Worm (Caenorhabditis elegans) whole organism, L4 larva: ENCODE measurements around the gene R08C7.11.
A peak's percentile ranks its signal among the peaks of the same experiment; 100 is the strongest.

Experiments used
- F10B5.3 ChIP-seq: sonication (generic microtip); optimal IDR thresholded peaks from 2 replicates; lab custom pipeline; 2016; ENCODE audit warnings: mild to moderate bottlenecking, missing genetic modification characterization, missing compliant biosample characterization
- T20F7.1 ChIP-seq: fragments of 200-800 bp; sonication (Bioruptor generic); optimal IDR thresholded peaks from 2 replicates; lab custom pipeline; 2018; ENCODE audit warnings: mild to moderate bottlenecking, missing genetic modification characterization, missing compliant biosample characterization
- Y105C5A.15 ChIP-seq: fragments of 200-800 bp; sonication (Bioruptor generic); IDR thresholded peaks from 2 replicates; pipeline ENCODE4 v1.3.6; 2022; ENCODE audit warnings: missing genetic modification characterization, missing compliant biosample characterization
- Y48G9A.11 ChIP-seq: fragments of 200-800 bp; sonication (Bioruptor generic); IDR thresholded peaks from 2 replicates; pipeline ENCODE4 v1.3.6; 2022; ENCODE audit warnings: missing genetic modification reagents, missing genetic modification characterization, missing compliant biosample characterization
- Y75B8A.6 ChIP-seq: fragments of 200-800 bp; sonication (Bioruptor generic); IDR thresholded peaks from 2 replicates; pipeline ENCODE4 v1.3.6; 2022; ENCODE audit warnings: missing genetic modification reagents, missing genetic modification characterization, missing compliant biosample characterization
- ZK546.5 ChIP-seq, 2 experiments: sonication (generic microtip); optimal IDR thresholded peaks; 2 replicates each; lab custom pipeline; 2017; ENCODE audit warnings: missing biosample characterization in 2 of 2, missing genetic modification characterization in 2 of 2
- aha-1 ChIP-seq: fragments of 150-350 bp; peaks from one replicate; lab custom pipeline; 2014; ENCODE audit warnings: missing biosample characterization, missing genetic modification characterization
- aly-2 ChIP-seq: sonication (generic microtip); optimal IDR thresholded peaks from 2 replicates; lab custom pipeline; 2018; ENCODE audit warnings: missing biosample characterization, missing genetic modification characterization
- ama-1 ChIP-seq: fragments of 150-350 bp; optimal IDR thresholded peaks from 2 replicates; lab custom pipeline; 2014; ENCODE audit warnings: inconsistent platforms, mixed read lengths
- attf-4 ChIP-seq: sonication (generic microtip); optimal IDR thresholded peaks from 3 replicates; lab custom pipeline; 2017; ENCODE audit warnings: missing biosample characterization, missing genetic modification characterization
- ceh-32 ChIP-seq: sonication (generic microtip); optimal IDR thresholded peaks from 2 replicates; lab custom pipeline; 2016; ENCODE audit warnings: mild to moderate bottlenecking, missing genetic modification characterization, missing compliant biosample characterization; ENCODE audit not compliant: poor library complexity
- ceh-44 ChIP-seq: fragments of 200-800 bp; sonication (Bioruptor generic); IDR thresholded peaks from 2 replicates; pipeline ENCODE4 v1.3.6; 2022; ENCODE audit warnings: missing genetic modification reagents, missing genetic modification characterization, missing compliant biosample characterization
- ceh-82 ChIP-seq: sonication (generic microtip); optimal IDR thresholded peaks from 2 replicates; lab custom pipeline; 2017; ENCODE audit warnings: missing biosample characterization, missing genetic modification characterization
- cey-2 ChIP-seq: sonication (generic microtip); optimal IDR thresholded peaks from 3 replicates; lab custom pipeline; 2017; ENCODE audit warnings: missing genetic modification characterization, mild to moderate bottlenecking, missing compliant biosample characterization, antibody characterized with exemption, borderline replicate concordance; ENCODE audit not compliant: insufficient read depth
- ctbp-1 ChIP-seq: fragments of 200-800 bp; sonication (Bioruptor generic); IDR thresholded peaks from 2 replicates; pipeline ENCODE4 v1.3.6; 2022; ENCODE audit warnings: missing genetic modification reagents, missing genetic modification characterization, missing compliant biosample characterization
- daf-16 ChIP-seq, 3 experiments: sonication (generic microtip); optimal IDR thresholded peaks; 2 replicates each; lab custom pipeline; 2016 to 2017; ENCODE audit warnings: missing genetic modification characterization in 3 of 3, missing genetic modification reagents in 3 of 3, mild to moderate bottlenecking in 2 of 3, missing compliant biosample characterization in 2 of 3, missing biosample characterization in 1 of 3, moderate library complexity in 1 of 3
- daf-19 ChIP-seq: fragments of 200-800 bp; sonication (Bioruptor generic); conservative IDR thresholded peaks from 2 replicates; pipeline ENCODE4 v1.3.6; 2022; ENCODE audit warnings: missing genetic modification characterization, missing compliant biosample characterization
- dmd-6 ChIP-seq: fragments of 200-800 bp; sonication (Bioruptor generic); IDR thresholded peaks from 2 replicates; pipeline ENCODE4 v1.3.6; 2022; ENCODE audit warnings: missing genetic modification reagents, missing genetic modification characterization, missing compliant biosample characterization
- duxl-1 ChIP-seq: sonication (generic microtip); optimal IDR thresholded peaks from 2 replicates; lab custom pipeline; 2016; ENCODE audit warnings: mild to moderate bottlenecking, missing genetic modification characterization, moderate library complexity, missing compliant biosample characterization; ENCODE audit not compliant: poor library complexity
- dve-1 ChIP-seq: sonication (generic microtip); optimal IDR thresholded peaks from 2 replicates; lab custom pipeline; 2017; ENCODE audit warnings: antibody characterized with exemption, mild to moderate bottlenecking, missing genetic modification characterization, missing compliant biosample characterization; ENCODE audit not compliant: insufficient read depth
- egl-27 ChIP-seq: sonication (generic microtip); optimal IDR thresholded peaks from 3 replicates; lab custom pipeline; 2017; ENCODE audit warnings: missing biosample characterization, missing genetic modification reagents, missing genetic modification characterization
- hif-1 ChIP-seq, 2 experiments: sonication (generic microtip); optimal IDR thresholded peaks; 2 replicates each; lab custom pipeline; 2016 to 2017; ENCODE audit warnings: missing compliant biosample characterization in 2 of 2, missing genetic modification characterization in 2 of 2, missing genetic modification reagents in 2 of 2, missing genotype in 2 of 2, mild to moderate bottlenecking in 1 of 2
- hlh-11 ChIP-seq: fragments of 200-800 bp; sonication (Bioruptor generic); optimal IDR thresholded peaks from 2 replicates; lab custom pipeline; 2018; ENCODE audit warnings: mild to moderate bottlenecking, missing genetic modification characterization, missing compliant biosample characterization
- hlh-30 ChIP-seq: sonication (generic microtip); optimal IDR thresholded peaks from 2 replicates; lab custom pipeline; 2017; ENCODE audit warnings: antibody characterized with exemption, mild to moderate bottlenecking, missing genetic modification characterization, missing compliant biosample characterization; ENCODE audit not compliant: insufficient read depth
- hmg-1.1 ChIP-seq: fragments of 200-800 bp; sonication (Bioruptor generic); IDR thresholded peaks from 2 replicates; pipeline ENCODE4 v1.3.6; 2022; ENCODE audit warnings: missing genetic modification reagents, missing genetic modification characterization, missing compliant biosample characterization
- lin-29 ChIP-seq: fragments of 200-800 bp; sonication (Bioruptor generic); IDR thresholded peaks from 2 replicates; pipeline ENCODE4 v1.3.6; 2022; ENCODE audit warnings: missing genetic modification reagents, missing genetic modification characterization, missing compliant biosample characterization
- lsy-2 ChIP-seq, 2 experiments: fragments of 150-350 bp in 1 of 2; sonication (generic microtip) in 1 of 2; optimal IDR thresholded peaks; 2 replicates each; lab custom pipeline; 2014 to 2017; ENCODE audit warnings: missing biosample characterization in 2 of 2, missing genetic modification characterization in 2 of 2
- mdt-29 ChIP-seq: fragments of 200-800 bp; sonication (Bioruptor generic); IDR thresholded peaks from 2 replicates; pipeline ENCODE4 v1.3.6; 2022; ENCODE audit warnings: missing genetic modification reagents, missing genetic modification characterization, missing compliant biosample characterization
- mep-1 ChIP-seq: fragments of 150-350 bp; sonication (generic microtip); optimal IDR thresholded peaks from 3 replicates; lab custom pipeline; 2014; ENCODE audit warnings: missing biosample characterization, missing genetic modification characterization
- mes-2 ChIP-seq: sonication (generic microtip); optimal IDR thresholded peaks from 2 replicates; lab custom pipeline; 2016; ENCODE audit warnings: missing genotype, mild to moderate bottlenecking, missing genetic modification characterization, missing compliant biosample characterization; ENCODE audit not compliant: poor library complexity, severe bottlenecking
- mxl-3 ChIP-seq: fragments of 200-800 bp; sonication (Bioruptor generic); optimal IDR thresholded peaks from 2 replicates; lab custom pipeline; 2018; ENCODE audit warnings: mild to moderate bottlenecking, missing genetic modification characterization, missing compliant biosample characterization
- nhr-10 ChIP-seq: fragments of 150-350 bp; optimal IDR thresholded peaks from 2 replicates; lab custom pipeline; 2014; ENCODE audit warnings: missing biosample characterization, missing genetic modification characterization
- nhr-102 ChIP-seq: sonication (generic microtip); optimal IDR thresholded peaks from 2 replicates; lab custom pipeline; 2016; ENCODE audit warnings: mild to moderate bottlenecking, missing genetic modification characterization, moderate library complexity, missing compliant biosample characterization
- nhr-28 ChIP-seq: fragments of 150-350 bp; optimal IDR thresholded peaks from 2 replicates; lab custom pipeline; 2014; ENCODE audit warnings: missing biosample characterization, missing genetic modification characterization
- nhr-48 ChIP-seq: sonication (generic microtip); optimal IDR thresholded peaks from 2 replicates; lab custom pipeline; 2016; ENCODE audit warnings: mild to moderate bottlenecking, missing genetic modification characterization, missing compliant biosample characterization
- nhr-76 ChIP-seq: fragments of 150-350 bp; optimal IDR thresholded peaks from 2 replicates; lab custom pipeline; 2014; ENCODE audit warnings: missing biosample characterization, missing genetic modification characterization
- pqm-1 ChIP-seq: sonication (generic microtip); optimal IDR thresholded peaks from 2 replicates; lab custom pipeline; 2017; ENCODE audit warnings: missing biosample characterization, missing genetic modification characterization
- sdz-12 ChIP-seq: fragments of 200-800 bp; sonication (Bioruptor generic); optimal IDR thresholded peaks from 2 replicates; lab custom pipeline; 2018; ENCODE audit warnings: mild to moderate bottlenecking, missing genetic modification characterization, missing compliant biosample characterization
- set-16 ChIP-seq: fragments of 200-800 bp; sonication (Bioruptor generic); IDR thresholded peaks from 2 replicates; pipeline ENCODE4 v1.3.6; 2022; ENCODE audit warnings: missing genetic modification reagents, missing genetic modification characterization, missing compliant biosample characterization
- spr-1 ChIP-seq: sonication (generic microtip); optimal IDR thresholded peaks from 2 replicates; lab custom pipeline; 2016; ENCODE audit warnings: mild to moderate bottlenecking, missing genetic modification characterization, missing compliant biosample characterization
- spr-3 ChIP-seq: fragments of 200-800 bp; sonication (Bioruptor generic); optimal IDR thresholded peaks from 2 replicates; lab custom pipeline; 2018; ENCODE audit warnings: mild to moderate bottlenecking, missing genetic modification characterization, missing compliant biosample characterization
- tra-1 ChIP-seq: fragments of 200-800 bp; sonication (Bioruptor generic); IDR thresholded peaks from 2 replicates; pipeline ENCODE4 v1.3.6; 2022; ENCODE audit warnings: missing genetic modification reagents, missing genetic modification characterization, missing compliant biosample characterization
- unc-130 ChIP-seq: sonication (generic microtip); optimal IDR thresholded peaks from 2 replicates; lab custom pipeline; 2016; ENCODE audit warnings: missing genetic modification reagents, missing genetic modification characterization, missing compliant biosample characterization
- unc-39 ChIP-seq: sonication (generic microtip); optimal IDR thresholded peaks from 2 replicates; lab custom pipeline; 2017; ENCODE audit warnings: missing biosample characterization, missing genetic modification characterization
- unc-62 ChIP-seq, 3 experiments: fragments of 150-350 bp in 1 of 3; sonication (generic microtip); optimal IDR thresholded peaks in 2 of 3; peaks in 1 of 3; 1 replicate in 1 of 3; 2 replicates in 2 of 3; lab custom pipeline; 2014 to 2017; ENCODE audit warnings: missing biosample characterization in 3 of 3, missing genetic modification characterization in 3 of 3, missing genetic modification reagents in 3 of 3, missing genotype in 1 of 3
- zip-2 ChIP-seq: fragments of 150-350 bp; optimal IDR thresholded peaks from 2 replicates; lab custom pipeline; 2014; ENCODE audit warnings: missing biosample characterization, missing genetic modification characterization
- ztf-11 ChIP-seq: fragments of 150-350 bp; optimal IDR thresholded peaks from 2 replicates; lab custom pipeline; 2014; ENCODE audit warnings: missing biosample characterization, missing genetic modification characterization

Gene R08C7.11

ce11 chrIV:4486738-4487137 lies 32.0 kb upstream of the R08C7.11 start, which contains the start of gene trx-3:
Gene trx-3, plus strand, starts transcription at chrIV:4487028.
- TF ChIP-seq cey-2 (tag; lab: Kevin White, UChicago) (no peak), Y105C5A.15 (no peak), sdz-12 (GFP tag; lab: Kevin White, UChicago) (no peak), aha-1 (tag; lab: Kevin White, UChicago) (peak; percentile 55), dmd-6 (peak; percentile 42; the same call in 1 of the 2 replicates), ceh-44 (GFP tag; lab: Robert Waterston, UW) (no peak), hlh-11 (tag; lab: Kevin White, UChicago) (peak; percentile 71), egl-27 (no peak), zip-2 (no peak), pqm-1 (tag; lab: Kevin White, UChicago) (peak; percentile 75), nhr-28 (tag; lab: Kevin White, UChicago) (peak; percentile 62), mxl-3 (no peak), ama-1 (lab: Kevin White, UChicago) (no peak), spr-3 (GFP tag; lab: Kevin White, UChicago) (no peak), spr-1 (tag; lab: Kevin White, UChicago) (no peak), nhr-10 (no peak), Y48G9A.11 (GFP tag; lab: Robert Waterston, UW) (no peak), unc-39 (tag; lab: Kevin White, UChicago) (no peak), duxl-1 (tag; lab: Kevin White, UChicago) (no peak), tra-1 (no peak), unc-62 (GFP tag; optimal IDR thresholded peaks at IDR 0.05 in 1 of 2; lab: Kevin White, UChicago) (peak in 1 of 2 experiments; percentile 91), unc-62 (tag; optimal IDR thresholded peaks at IDR 0.05; lab: Kevin White, UChicago) (no peak), lin-29 (GFP tag; lab: Robert Waterston, UW) (no peak), nhr-102 (no peak), daf-16 (GFP tag; optimal IDR thresholded peaks at IDR 0.05; lab: Kevin White, UChicago) (no peak), daf-16 (tag; optimal IDR thresholded peaks at IDR 0.05; lab: Kevin White, UChicago) (peak; percentile 50), ztf-11 (tag; lab: Kevin White, UChicago) (no peak), nhr-48 (tag; lab: Kevin White, UChicago) (no peak), mes-2 (tag; lab: Kevin White, UChicago) (no peak), hmg-1.1 (GFP tag; lab: Robert Waterston, UW) (no peak), F10B5.3 (tag; lab: Kevin White, UChicago) (no peak), mep-1 (no peak), ceh-32 (no peak), ctbp-1 (no peak), dve-1 (peak; percentile 51)

- TF ChIP-seq hlh-30: peak; percentile 42
- TF ChIP-seq pqm-1 (tag; lab: Kevin White, UChicago): peak; percentile 70
- no peak for TF ChIP-seq hmg-1.1 (GFP tag; lab: Robert Waterston, UW)
- TF ChIP-seq T20F7.1 (GFP tag; lab: Kevin White, UChicago): no peak
- TF ChIP-seq dmd-6: peak; percentile 68
- TF ChIP-seq dve-1: peak; percentile 45
- TF ChIP-seq, all 104 proteins: peak for 4
Measured at ce11 chrIV:4484555-4484954, 29.8 kb upstream of the R08C7.11 start.

ce11 chrIV:4482531-4482930 lies 27.8 kb upstream of the R08C7.11 start, which contains the start of gene M01H9.4:
Gene M01H9.4, minus strand, starts transcription at chrIV:4482909.
- no peak for TF ChIP-seq ceh-32
- TF ChIP-seq F10B5.3 (tag; lab: Kevin White, UChicago): no peak
- TF ChIP-seq unc-130 (GFP tag; lab: Kevin White, UChicago): no peak
- no peak for TF ChIP-seq set-16 (GFP tag; lab: Robert Waterston, UW)
- TF ChIP-seq lsy-2 (tag; optimal IDR thresholded peaks at IDR 0.05; lab: Kevin White, UChicago): peak in 1 of 2 experiments; percentile 28
- TF ChIP-seq dve-1: peak; percentile 89
- no peak for TF ChIP-seq daf-19
- TF ChIP-seq hif-1 (tag; optimal IDR thresholded peaks at IDR 0.05; lab: Kevin White, UChicago): no peak
- TF ChIP-seq dmd-6: peak; percentile 76
- TF ChIP-seq ceh-82 (tag; lab: Kevin White, UChicago): no peak
- no peak for TF ChIP-seq nhr-76 (tag; lab: Kevin White, UChicago)
- TF ChIP-seq aly-2 (tag; lab: Kevin White, UChicago): no peak
- no peak for TF ChIP-seq ZK546.5 (tag; optimal IDR thresholded peaks at IDR 0.05; lab: Kevin White, UChicago)
- TF ChIP-seq attf-4 (tag; lab: Kevin White, UChicago): no peak
- TF ChIP-seq pqm-1 (tag; lab: Kevin White, UChicago): peak; percentile 99
- TF ChIP-seq mdt-29 (GFP tag; lab: Robert Waterston, UW): no peak
- no peak for TF ChIP-seq Y75B8A.6 (GFP tag; lab: Robert Waterston, UW)
- TF ChIP-seq mxl-3: peak; percentile 4
- peak; percentile 93 for TF ChIP-seq nhr-28 (tag; lab: Kevin White, UChicago)
- peak; percentile 26 for TF ChIP-seq hlh-30
